Worm (Caenorhabditis elegans) whole organism, L1 larva: ENCODE results near the gene T07A5.1.

Experiments used
- C16A3.4 ChIP-seq: fragments of 150-350 bp; optimal IDR thresholded peaks from 2 replicates; lab custom pipeline; 2014; ENCODE audit warnings: missing biosample characterization, missing genetic modification characterization
- alr-1 ChIP-seq: fragments of 200-800 bp; sonication (Bioruptor generic); optimal IDR thresholded peaks from 2 replicates; lab custom pipeline; 2018; ENCODE audit warnings: borderline replicate concordance, mild to moderate bottlenecking, missing genetic modification characterization, missing compliant biosample characterization
- ama-1 ChIP-seq: fragments of 150-350 bp; optimal IDR thresholded peaks from 2 replicates; lab custom pipeline; 2014
- blmp-1 ChIP-seq: fragments of 150-350 bp; optimal IDR thresholded peaks from 2 replicates; lab custom pipeline; 2014; ENCODE audit warnings: missing biosample characterization, missing genetic modification characterization
- ceh-63 ChIP-seq: fragments of 200-800 bp; sonication (Bioruptor generic); optimal IDR thresholded peaks from 2 replicates; lab custom pipeline; 2018; ENCODE audit warnings: mild to moderate bottlenecking, missing genetic modification characterization, missing compliant biosample characterization
- ceh-90 ChIP-seq: sonication (generic microtip); optimal IDR thresholded peaks from 2 replicates; lab custom pipeline; 2016; ENCODE audit warnings: missing genetic modification characterization, missing compliant biosample characterization
- dpl-1 ChIP-seq, 3 experiments: fragments of 150-350 bp in 2 of 3; sonication (generic microtip) in 1 of 3; optimal IDR thresholded peaks; 2 replicates each; lab custom pipeline; 2014 to 2017; ENCODE audit warnings: missing biosample characterization in 3 of 3, missing genetic modification characterization in 3 of 3, missing genetic modification reagents in 3 of 3
- efl-1 ChIP-seq, 4 experiments: fragments of 150-350 bp; optimal IDR thresholded peaks in 3 of 4; peaks in 1 of 4; 1 replicate in 1 of 4; 2 replicates in 3 of 4; lab custom pipeline; 2014; ENCODE audit warnings: missing biosample characterization in 2 of 4, missing genetic modification characterization in 2 of 4, missing genetic modification reagents in 2 of 4
- efl-3 ChIP-seq: fragments of 200-800 bp; sonication (Bioruptor generic); optimal IDR thresholded peaks from 2 replicates; lab custom pipeline; 2018; ENCODE audit warnings: mild to moderate bottlenecking, missing genetic modification characterization, missing compliant biosample characterization
- egl-27 ChIP-seq, 2 experiments: fragments of 150-350 bp in 1 of 2; sonication (generic microtip); optimal IDR thresholded peaks; 3 replicates each; lab custom pipeline; 2017 to 2018; ENCODE audit warnings: missing biosample characterization in 2 of 2, missing genetic modification characterization in 2 of 2, missing genetic modification reagents in 2 of 2
- elt-3 ChIP-seq, 6 experiments: fragments of 150-350 bp in 1 of 6; sonication (generic microtip); optimal IDR thresholded peaks; 2 replicates each; lab custom pipeline; 2017 to 2018; ENCODE audit warnings: missing biosample characterization in 6 of 6, missing genetic modification characterization in 6 of 6, inconsistent platforms in 1 of 6
- fkh-10 ChIP-seq: sonication (generic microtip); optimal IDR thresholded peaks from 2 replicates; lab custom pipeline; 2017; ENCODE audit warnings: missing biosample characterization, missing genetic modification reagents, missing genetic modification characterization
- fkh-8 ChIP-seq: sonication (generic microtip); optimal IDR thresholded peaks from 2 replicates; lab custom pipeline; 2016; ENCODE audit warnings: mild to moderate bottlenecking, missing genetic modification characterization, missing compliant biosample characterization
- fos-1 ChIP-seq: fragments of 150-350 bp; optimal IDR thresholded peaks from 2 replicates; lab custom pipeline; 2014; ENCODE audit warnings: missing biosample characterization, missing genetic modification characterization
- hpl-2 ChIP-seq: fragments of 150-350 bp; optimal IDR thresholded peaks from 2 replicates; lab custom pipeline; 2014; ENCODE audit warnings: missing biosample characterization, missing genetic modification reagents, missing genetic modification characterization
- isw-1 ChIP-seq: fragments of 200-800 bp; sonication (Bioruptor generic); IDR thresholded peaks from 2 replicates; pipeline ENCODE4 v1.3.6; 2022; ENCODE audit warnings: missing genetic modification characterization, missing compliant biosample characterization
- lin-14 ChIP-seq: fragments of 200-800 bp; sonication (Bioruptor generic); optimal IDR thresholded peaks from 2 replicates; lab custom pipeline; 2018; ENCODE audit warnings: mild to moderate bottlenecking, missing genetic modification characterization, moderate library complexity, missing compliant biosample characterization
- lin-15B ChIP-seq: fragments of 150-350 bp; sonication (generic microtip); optimal IDR thresholded peaks from 3 replicates; lab custom pipeline; 2014; ENCODE audit warnings: missing biosample characterization, missing genetic modification characterization
- lin-35 ChIP-seq, 2 experiments: fragments of 150-350 bp; optimal IDR thresholded peaks; 2 replicates each; lab custom pipeline; 2014; ENCODE audit warnings: missing biosample characterization in 2 of 2, missing genetic modification characterization in 2 of 2, missing genetic modification reagents in 2 of 2
- lir-3 ChIP-seq: sonication (generic microtip); optimal IDR thresholded peaks from 2 replicates; lab custom pipeline; 2016; ENCODE audit warnings: mild to moderate bottlenecking, missing genetic modification characterization, moderate library complexity, missing compliant biosample characterization; ENCODE audit not compliant: poor library complexity
- nhr-19 ChIP-seq: fragments of 200-800 bp; sonication (Bioruptor generic); conservative IDR thresholded peaks from 2 replicates; pipeline ENCODE4 v1.3.6; 2022; ENCODE audit warnings: missing genetic modification characterization, missing compliant biosample characterization
- nhr-20 ChIP-seq: sonication (generic microtip); optimal IDR thresholded peaks from 2 replicates; lab custom pipeline; 2016; ENCODE audit warnings: mild to moderate bottlenecking, missing genetic modification characterization, missing compliant biosample characterization
- nhr-28 ChIP-seq: fragments of 150-350 bp; optimal IDR thresholded peaks from 2 replicates; lab custom pipeline; 2014; ENCODE audit warnings: missing biosample characterization, missing genetic modification characterization
- nhr-47 ChIP-seq: sonication (generic microtip); optimal IDR thresholded peaks from 2 replicates; lab custom pipeline; 2016; ENCODE audit warnings: mild to moderate bottlenecking, missing genetic modification characterization, moderate library complexity, missing compliant biosample characterization
- nhr-71 ChIP-seq: sonication (generic microtip); optimal IDR thresholded peaks from 2 replicates; lab custom pipeline; 2016; ENCODE audit warnings: mild to moderate bottlenecking, missing genetic modification characterization, moderate library complexity, missing compliant biosample characterization
- nhr-84 ChIP-seq: sonication (generic microtip); optimal IDR thresholded peaks from 2 replicates; lab custom pipeline; 2017; ENCODE audit warnings: missing biosample characterization, missing genetic modification characterization
- skn-1 ChIP-seq: fragments of 150-350 bp; optimal IDR thresholded peaks from 2 replicates; lab custom pipeline; 2014; ENCODE audit warnings: missing biosample characterization, missing genetic modification characterization
- snpc-4 ChIP-seq: fragments of 150-350 bp; optimal IDR thresholded peaks from 2 replicates; lab custom pipeline; 2014; ENCODE audit warnings: missing biosample characterization, missing genetic modification characterization
- sox-4 ChIP-seq: sonication (generic microtip); optimal IDR thresholded peaks from 2 replicates; lab custom pipeline; 2016; ENCODE audit warnings: missing genetic modification characterization, missing compliant biosample characterization
- sup-37 ChIP-seq: fragments of 200-800 bp; sonication (Bioruptor generic); optimal IDR thresholded peaks from 2 replicates; lab custom pipeline; 2018; ENCODE audit warnings: mild to moderate bottlenecking, missing genetic modification characterization, missing compliant biosample characterization
- unc-130 ChIP-seq: fragments of 150-350 bp; optimal IDR thresholded peaks from 2 replicates; lab custom pipeline; 2017; ENCODE audit warnings: missing biosample characterization, missing genetic modification characterization, inconsistent platforms
- unc-86 ChIP-seq: sonication (generic microtip); optimal IDR thresholded peaks from 2 replicates; lab custom pipeline; 2016; ENCODE audit warnings: missing genetic modification characterization, missing compliant biosample characterization
- vab-15 ChIP-seq: sonication (generic microtip); optimal IDR thresholded peaks from 2 replicates; lab custom pipeline; 2017; ENCODE audit warnings: missing genotype, mild to moderate bottlenecking, missing genetic modification characterization, missing compliant biosample characterization
- zip-4 ChIP-seq: fragments of 200-800 bp; sonication (Bioruptor generic); optimal IDR thresholded peaks from 2 replicates; lab custom pipeline; 2018; ENCODE audit warnings: mild to moderate bottlenecking, missing genetic modification characterization, moderate library complexity, missing compliant biosample characterization
- ztf-11 ChIP-seq, 2 experiments: sonication (generic microtip); optimal IDR thresholded peaks; 2 replicates each; lab custom pipeline; 2016 to 2017; ENCODE audit warnings: missing genetic modification characterization in 2 of 2, missing biosample characterization in 1 of 2, missing compliant biosample characterization in 1 of 2

Gene T07A5.1

DNA sequence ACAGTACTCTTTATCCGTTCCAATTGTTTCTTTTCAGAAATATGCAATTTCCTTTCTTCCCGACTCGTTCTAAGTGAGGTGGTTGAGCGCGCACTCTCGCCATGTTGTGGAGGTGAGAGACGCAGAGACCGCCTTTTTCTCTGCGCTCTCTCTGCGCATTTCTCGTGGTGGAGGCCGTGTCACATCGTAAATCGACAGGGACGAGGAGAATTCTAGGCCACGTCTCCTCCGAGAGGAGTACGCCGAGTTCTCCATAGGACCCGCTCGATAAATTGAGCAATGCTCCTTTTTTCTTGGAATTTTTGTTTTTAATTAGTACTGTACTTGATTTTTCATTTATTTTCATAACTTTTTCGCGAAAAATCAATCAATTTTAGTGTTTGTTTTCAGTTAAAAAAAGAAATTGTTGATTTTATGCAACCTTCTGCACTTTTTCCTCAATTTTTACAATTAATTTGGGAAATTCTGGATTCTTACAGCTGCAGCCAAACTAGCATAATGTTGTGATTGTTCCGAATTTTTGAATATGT lies 35.2 kb downstream of the T07A5.1 start, which contains the start of gene cnk-1 (continued):
- TF ChIP-seq lir-3 (tag; lab: Kevin White, UChicago): peak; percentile 93

DNA sequence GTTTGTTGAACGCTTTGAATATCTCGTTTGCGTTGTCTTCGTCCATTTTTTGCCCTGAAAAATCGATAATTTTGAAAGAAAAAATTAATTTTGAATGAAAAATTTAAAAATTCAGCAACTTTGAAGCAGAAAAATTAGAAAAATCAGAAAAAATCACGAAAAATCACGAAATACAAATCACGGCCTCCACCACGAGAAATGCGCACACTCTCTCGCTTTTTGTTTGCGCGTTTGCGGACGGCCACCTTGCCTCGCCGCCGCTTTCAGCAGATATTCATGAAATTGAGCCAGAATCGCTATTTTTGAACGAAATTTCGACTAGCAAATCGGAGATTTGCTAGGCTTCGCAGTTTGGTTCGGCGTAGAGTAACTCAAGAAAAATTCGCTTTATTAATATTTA lies 39.2 kb downstream of the T07A5.1 start, which contains the start of gene inpp-4B:
inpp-4B (minus strand) TSS at position 54 of the 400 bp plus-strand sequence.
- TF ChIP-seq lin-35 (GFP tag; optimal IDR thresholded peaks at IDR 0.05; lab: Kevin White, UChicago) (peak in 1 of 2 experiments; percentile 15), nhr-71 (peak; percentile 16), efl-1 (optimal IDR thresholded peaks at IDR 0.05; lab: Kevin White, UChicago) (peak; percentile 6 to 10), efl-1 (GFP tag; optimal IDR thresholded peaks at IDR 0.05 in 1 of 2; lab: Kevin White, UChicago) (peak in 1 of 2 experiments; percentile 76), nhr-47 (tag; lab: Kevin White, UChicago) (peak; percentile 16), isw-1 (GFP tag; lab: Robert Waterston, UW) (peak; percentile 31; the same call in 1 of the 2 replicates), dpl-1 (GFP tag; optimal IDR thresholded peaks at IDR 0.05; lab: Kevin White, UChicago) (peak in 1 of 3 experiments; percentile 2), nhr-19 (0 out of 2 replicates have a peak, but pooled peaks have one; percentile 13)

DNA sequence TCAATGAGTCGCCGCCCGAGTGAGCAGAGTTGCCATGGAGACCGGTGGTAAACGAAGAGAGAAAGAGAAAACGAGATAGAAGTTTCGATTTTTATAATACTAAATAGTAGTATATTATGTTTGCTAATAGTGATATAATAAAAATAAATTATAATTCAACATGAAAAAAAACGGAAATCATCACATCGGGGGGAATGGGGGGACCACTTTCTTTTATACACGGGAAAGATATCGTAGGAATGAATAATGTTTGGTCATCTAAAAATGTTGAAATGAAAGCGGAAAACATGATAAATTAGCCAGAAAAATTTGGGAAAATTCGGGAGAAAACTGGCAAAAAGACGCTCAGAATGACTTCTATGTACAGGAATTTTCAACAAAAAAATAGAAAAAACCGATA lies 44.3 kb downstream of the T07A5.1 start, which contains the start of gene bbs-5:
bbs-5 (minus strand) TSS at position 101 of the 400 bp plus-strand sequence.
- TF ChIP-seq ztf-11 (tag; optimal IDR thresholded peaks at IDR 0.05; lab: Kevin White, UChicago): no peak
- TF ChIP-seq ceh-63 (GFP tag; lab: Kevin White, UChicago): no peak
- no peak for TF ChIP-seq alr-1 (tag; lab: Kevin White, UChicago)
- TF ChIP-seq nhr-84 (tag; lab: Kevin White, UChicago): no peak
- peak; percentile 39 for TF ChIP-seq fkh-8 (tag; lab: Kevin White, UChicago)

DNA sequence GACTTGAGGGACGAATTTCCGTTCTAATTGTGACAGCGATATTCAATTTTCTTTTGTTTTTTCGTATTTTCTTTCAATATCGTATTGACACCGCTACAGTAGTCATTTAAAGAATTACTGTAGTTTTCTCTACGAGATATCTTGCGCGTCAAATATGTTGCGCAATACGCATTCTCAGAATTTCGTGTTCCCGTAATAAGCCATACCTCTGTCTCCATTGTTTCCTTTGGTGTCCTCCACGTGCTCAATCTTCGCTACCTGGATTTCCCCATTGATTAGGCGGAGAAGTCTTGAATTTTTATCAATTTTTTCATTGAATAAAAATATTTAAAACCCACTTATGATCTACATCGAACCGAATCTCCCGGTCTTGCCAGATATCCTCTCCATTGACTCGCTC lies 44.7 kb downstream of the T07A5.1 start:
- TF ChIP-seq zip-4 (GFP tag; lab: Kevin White, UChicago) (no peak), sox-4 (tag; lab: Kevin White, UChicago) (no peak), ceh-63 (GFP tag; lab: Kevin White, UChicago) (no peak), nhr-28 (tag; lab: Kevin White, UChicago) (no peak), isw-1 (GFP tag; lab: Robert Waterston, UW) (no peak), snpc-4 (tag; lab: Kevin White, UChicago) (no peak), lin-15B (no peak), egl-27 (tag; optimal IDR thresholded peaks at IDR 0.05; lab: Kevin White, UChicago) (no peak), ama-1 (lab: Kevin White, UChicago) (no peak), fkh-8 (tag; lab: Kevin White, UChicago) (no peak), blmp-1 (tag; lab: Kevin White, UChicago) (no peak), lin-14 (GFP tag; lab: Kevin White, UChicago) (no peak), sup-37 (GFP tag; lab: Kevin White, UChicago) (no peak), hpl-2 (GFP tag; lab: Kevin White, UChicago) (no peak), C16A3.4 (tag; lab: Kevin White, UChicago) (no peak), lir-3 (tag; lab: Kevin White, UChicago) (no peak), nhr-20 (tag; lab: Kevin White, UChicago) (no peak)

DNA sequence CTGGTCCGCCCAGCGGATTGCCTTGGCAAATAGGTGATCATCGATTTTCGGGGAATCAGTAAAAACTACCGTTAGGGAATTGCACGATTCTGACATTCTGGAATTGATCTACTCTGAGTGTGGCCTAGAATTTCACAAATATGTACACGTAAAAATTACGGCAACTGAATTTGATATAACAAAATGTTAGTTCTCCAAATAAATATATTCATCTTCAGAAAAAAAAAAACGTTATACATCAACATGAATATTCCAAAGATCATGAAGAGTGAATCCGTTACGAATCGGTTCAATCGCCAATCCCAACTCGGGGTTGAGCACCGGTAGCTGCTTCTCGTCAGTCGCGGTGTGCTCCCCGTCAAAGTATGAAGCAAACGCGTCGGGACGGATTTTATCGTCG lies 47.4 kb downstream of the T07A5.1 start, which contains the start of gene rip-1:
rip-1 (minus strand) TSS at position 101 of the 400 bp plus-strand sequence.
- no peak for TF ChIP-seq ceh-90 (tag; lab: Kevin White, UChicago)
- no peak for TF ChIP-seq fos-1 (tag; lab: Kevin White, UChicago)
- TF ChIP-seq ama-1 (lab: Kevin White, UChicago): no peak
- no peak for TF ChIP-seq unc-86 (tag; lab: Kevin White, UChicago)
- TF ChIP-seq fkh-10 (GFP tag; lab: Kevin White, UChicago): no peak
- no peak for TF ChIP-seq elt-3 (tag; optimal IDR thresholded peaks at IDR 0.05; lab: Kevin White, UChicago)
- no peak for TF ChIP-seq efl-3 (GFP tag; lab: Kevin White, UChicago)
- no peak for TF ChIP-seq efl-1 (optimal IDR thresholded peaks at IDR 0.05; lab: Kevin White, UChicago)
- no peak for TF ChIP-seq efl-1 (GFP tag; optimal IDR thresholded peaks at IDR 0.05 in 1 of 2; lab: Kevin White, UChicago)
- no peak for TF ChIP-seq unc-130
- no peak for TF ChIP-seq nhr-20 (tag; lab: Kevin White, UChicago)
- no peak for TF ChIP-seq vab-15 (tag; lab: Kevin White, UChicago)
- TF ChIP-seq isw-1 (GFP tag; lab: Robert Waterston, UW): no peak
- no peak for TF ChIP-seq sup-37 (GFP tag; lab: Kevin White, UChicago)
- no peak for TF ChIP-seq skn-1 (tag; lab: Kevin White, UChicago)
- no peak for TF ChIP-seq lin-35 (GFP tag; optimal IDR thresholded peaks at IDR 0.05; lab: Kevin White, UChicago)
- TF ChIP-seq lin-14 (GFP tag; lab: Kevin White, UChicago): no peak
- no peak for TF ChIP-seq nhr-28 (tag; lab: Kevin White, UChicago)
